Fruit fly (Drosophila melanogaster) whole organism, prepupa: Measurements from ENCODE around the gene GluProRS.

Source experiments
- CG10631 ChIP-seq: fragments of 200-800 bp; sonication (Bioruptor generic); optimal IDR thresholded peaks from 2 replicates; lab custom pipeline; 2016; ENCODE audit warnings: missing biosample characterization, missing genetic modification characterization
- CG11294 ChIP-seq: fragments of 200-800 bp; sonication (Bioruptor generic); IDR thresholded peaks from 2 replicates; pipeline ENCODE4 v1.3.6; 2022; ENCODE audit warnings: missing biosample characterization, missing genetic modification characterization
- CG3032 ChIP-seq: fragments of 200-800 bp; optimal IDR thresholded peaks from 2 replicates; lab custom pipeline; 2019; ENCODE audit warnings: missing biosample characterization, mild to moderate bottlenecking, missing genetic modification characterization, moderate library complexity
- CG32006 ChIP-seq: fragments of 200-800 bp; sonication (Bioruptor generic); optimal IDR thresholded peaks from 3 replicates; lab custom pipeline; 2017; ENCODE audit warnings: missing biosample characterization, mild to moderate bottlenecking, missing genetic modification characterization
- CG34406 ChIP-seq: fragments of 200-800 bp; sonication (Bioruptor generic); optimal IDR thresholded peaks from 3 replicates; lab custom pipeline; 2016; ENCODE audit warnings: missing biosample characterization, missing genetic modification characterization
- CG6163 ChIP-seq: fragments of 200-800 bp; sonication (Bioruptor generic); IDR thresholded peaks from 3 replicates; pipeline ENCODE4 v1.3.6; 2022; ENCODE audit warnings: missing biosample characterization, missing genetic modification characterization
- Eip93F ChIP-seq: fragments of 200-800 bp; sonication (Bioruptor generic); optimal IDR thresholded peaks from 2 replicates; lab custom pipeline; 2016; ENCODE audit warnings: missing biosample characterization, mild to moderate bottlenecking, missing genetic modification characterization
- Ets21C ChIP-seq: fragments of 200-800 bp; sonication (Bioruptor generic); optimal IDR thresholded peaks from 3 replicates; lab custom pipeline; 2016; ENCODE audit warnings: missing biosample characterization, missing genetic modification characterization
- Hr39 ChIP-seq: fragments of 200-800 bp; sonication (Bioruptor generic); optimal IDR thresholded peaks from 2 replicates; lab custom pipeline; 2016; ENCODE audit warnings: missing biosample characterization, missing genetic modification characterization
- OdsH ChIP-seq: fragments of 200-800 bp; sonication (Bioruptor generic); optimal IDR thresholded peaks from 3 replicates; lab custom pipeline; 2016; ENCODE audit warnings: missing biosample characterization, missing genetic modification characterization
- dsx ChIP-seq: fragments of 200-800 bp; optimal IDR thresholded peaks from 3 replicates; lab custom pipeline; 2019; ENCODE audit warnings: missing biosample characterization, mild to moderate bottlenecking, missing genetic modification characterization, moderate library complexity; ENCODE audit not compliant: poor library complexity, severe bottlenecking
- lz ChIP-seq: fragments of 200-800 bp; sonication (Bioruptor generic); optimal IDR thresholded peaks from 3 replicates; lab custom pipeline; 2016; ENCODE audit warnings: missing biosample characterization, missing genetic modification characterization
- svp ChIP-seq: fragments of 200-800 bp; sonication (Bioruptor generic); peaks from one replicate; lab custom pipeline; 2016; ENCODE audit warnings: missing biosample characterization, missing genetic modification characterization
- topi ChIP-seq: fragments of 200-800 bp; sonication (Bioruptor generic); optimal IDR thresholded peaks from 3 replicates; lab custom pipeline; 2016; ENCODE audit warnings: missing biosample characterization, missing genetic modification characterization

DNA sequence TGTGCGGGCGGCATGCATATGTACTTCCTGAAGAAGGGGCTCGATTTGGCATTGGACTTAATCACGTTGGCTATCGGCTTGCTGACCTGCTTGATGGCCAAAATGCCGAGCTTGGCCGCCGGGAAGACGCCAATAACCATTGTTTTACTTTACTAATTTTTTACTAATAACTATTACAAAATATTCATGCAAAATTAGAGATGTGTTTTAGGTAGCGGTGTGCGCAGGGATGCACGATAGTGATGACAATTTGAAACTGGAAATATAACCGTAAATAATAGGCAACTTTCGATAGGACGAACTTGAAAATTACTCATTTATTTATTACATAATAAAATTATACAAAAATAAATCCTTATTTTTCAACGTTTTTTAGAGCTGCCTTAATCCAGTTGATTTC is 30.8 kb downstream of the GluProRS start, which contains the start of gene CG13601:
- TF ChIP-seq OdsH (GFP tag; lab: Kevin White, UChicago) (no peak), CG3032 (tag; lab: Kevin White, UChicago) (no peak), Ets21C (GFP tag; lab: Kevin White, UChicago) (no peak), CG6163 (no peak), svp (GFP tag; lab: Kevin White, UChicago) (no peak), Eip93F (GFP tag; lab: Kevin White, UChicago) (no peak), CG32006 (GFP tag; lab: Kevin White, UChicago) (no peak), CG11294 (GFP tag; lab: Robert Waterston, UW) (no peak), lz (GFP tag; lab: Kevin White, UChicago) (peak; percentile 31), Hr39 (no peak), dsx (GFP tag; lab: Kevin White, UChicago) (peak; percentile 55), CG10631 (no peak), topi (no peak), CG34406 (GFP tag; lab: Kevin White, UChicago) (no peak)
